Worm (Caenorhabditis elegans) whole organism, L2 larva: Measurements from ENCODE around the gene C10A4.9.

Source experiments
- elt-1 ChIP-seq: fragments of 150-350 bp; optimal IDR thresholded peaks from 2 replicates; lab custom pipeline; 2014; ENCODE audit warnings: missing biosample characterization, missing genetic modification characterization
- ztf-4 ChIP-seq: fragments of 150-350 bp; optimal IDR thresholded peaks from 2 replicates; lab custom pipeline; 2014; ENCODE audit warnings: missing biosample characterization, missing genetic modification characterization

DNA sequence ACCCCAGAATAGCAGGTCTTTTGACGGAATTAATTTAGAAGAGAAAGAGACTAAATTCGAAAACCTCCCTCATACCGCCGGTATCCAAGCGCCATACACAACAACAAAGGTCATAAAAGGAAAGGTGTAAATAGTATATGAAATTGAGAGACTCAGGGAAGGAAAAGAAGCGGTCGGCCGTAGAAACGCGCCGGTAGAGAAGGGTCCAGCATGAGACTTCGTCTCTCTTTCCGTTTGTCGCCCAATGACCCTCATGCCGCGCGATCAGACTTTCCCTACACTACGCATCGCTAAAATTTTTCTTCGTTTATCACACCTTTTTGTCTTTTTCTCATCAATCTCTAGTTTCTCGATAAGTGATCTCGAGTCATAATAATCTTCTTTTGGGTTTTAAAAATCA lies 9.8 kb downstream of the C10A4.9 start:
- TF ChIP-seq elt-1 (tag; lab: Kevin White, UChicago) (no peak), ztf-4 (tag; lab: Kevin White, UChicago) (no peak)
